Fruit fly (Drosophila melanogaster): ENCODE results near the gene Octbeta2R.
A peak's percentile ranks its signal among the peaks of the same experiment; 100 is the strongest.

Gene Octbeta2R

DNA sequence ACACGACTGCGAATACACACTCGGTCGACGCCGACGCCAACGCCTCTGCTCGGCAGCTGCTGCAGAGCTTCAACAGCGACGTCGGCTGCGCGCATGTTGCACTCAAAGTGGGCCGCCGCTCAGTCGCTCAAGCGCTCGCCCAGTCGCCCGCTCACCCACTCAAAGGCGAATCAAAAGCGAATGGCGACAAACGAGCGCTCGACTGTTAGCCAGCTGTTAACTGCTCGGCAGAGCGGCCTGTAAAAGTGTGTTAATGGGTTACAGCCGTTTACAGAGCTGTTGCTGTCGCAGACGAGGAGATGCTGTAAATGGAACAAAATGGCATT is 328 bp upstream of the Octbeta2R start:
- TF ChIP-seq CG11762 (GFP tag; optimal IDR thresholded peaks at IDR 0.05; ENCODE audit: insufficient read depth) (no peak), fkh (GFP tag; optimal IDR thresholded peaks at IDR 0.05) (no peak), Sox15 (GFP tag; optimal IDR thresholded peaks at IDR 0.05) (no peak), Sox102F (GFP tag; optimal IDR thresholded peaks at IDR 0.05) (no peak), Eip78C (GFP tag) (no peak)

DNA sequence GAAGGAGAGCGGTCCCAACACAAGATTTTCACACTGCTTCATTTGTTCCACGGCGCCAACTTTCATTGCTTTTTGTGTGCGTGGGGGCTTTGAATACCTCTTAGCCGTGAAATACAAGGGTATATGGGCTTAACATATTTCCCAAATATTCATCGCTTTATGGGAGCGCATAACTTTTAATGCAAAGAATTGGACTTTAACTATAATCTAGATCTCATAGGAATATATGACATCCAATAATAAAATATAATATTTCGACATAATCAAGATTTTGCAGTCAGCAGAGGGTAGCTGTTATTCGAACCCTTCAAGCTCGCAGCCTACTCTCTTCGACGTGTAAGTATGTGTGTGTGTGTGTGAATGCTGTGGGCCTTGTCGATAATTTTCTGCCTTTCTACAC is 3.9 kb downstream of the Octbeta2R start:
- TF ChIP-seq CG7368 (GFP tag; optimal IDR thresholded peaks at IDR 0.05) (no peak), CG32006 (GFP tag; optimal IDR thresholded peaks at IDR 0.05) (peak; percentile 5), Eip75B (GFP tag; optimal IDR thresholded peaks at IDR 0.05) (no peak)

DNA sequence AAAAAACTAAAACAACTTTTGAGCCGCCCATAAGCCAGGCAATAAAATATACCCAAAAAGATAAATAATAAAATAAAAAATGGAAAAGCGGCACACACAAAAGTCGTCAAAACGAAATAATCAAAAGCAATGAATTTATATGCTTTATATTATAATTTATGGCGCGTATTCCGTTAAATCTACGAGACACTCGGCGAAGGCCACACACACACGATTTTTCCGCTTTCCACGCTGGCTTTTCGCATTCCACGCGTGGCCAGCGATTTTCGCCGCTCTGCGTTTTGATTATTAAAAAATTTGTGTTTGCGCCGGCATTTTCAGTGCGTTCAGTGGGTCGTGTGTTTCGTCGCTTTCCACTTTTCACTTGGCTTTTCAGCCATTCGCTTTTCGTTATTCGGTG is 26.8 kb downstream of the Octbeta2R start:
- no peak for TF ChIP-seq CG11294 (GFP tag; IDR thresholded peaks at IDR 0.05)
- no peak for TF ChIP-seq cyc (GFP tag; optimal IDR thresholded peaks at IDR 0.05)
- no peak for TF ChIP-seq acj6 (GFP tag; optimal IDR thresholded peaks at IDR 0.05)
- TF ChIP-seq topi (GFP tag; optimal IDR thresholded peaks at IDR 0.05), result no peak
- TF ChIP-seq CG11762 (GFP tag; optimal IDR thresholded peaks at IDR 0.05; ENCODE audit: insufficient read depth), result no peak
- TF ChIP-seq CG16779 (tag; optimal IDR thresholded peaks at IDR 0.05), result no peak
- TF ChIP-seq CG6792 (GFP tag; optimal IDR thresholded peaks at IDR 0.05), result no peak
- TF ChIP-seq Hr39 (GFP tag; optimal IDR thresholded peaks at IDR 0.05), result no peak
- no peak for TF ChIP-seq ss (GFP tag; optimal IDR thresholded peaks at IDR 0.05)
- TF ChIP-seq eg (GFP tag; IDR thresholded peaks at IDR 0.05), result no peak
- TF ChIP-seq Eip78C (GFP tag), result no peak
- TF ChIP-seq Sox14 (GFP tag; optimal IDR thresholded peaks at IDR 0.05), result no peak
- TF ChIP-seq CG8119 (GFP tag; IDR thresholded peaks at IDR 0.05), result no peak
- no peak for TF ChIP-seq CG31627 (GFP tag; optimal IDR thresholded peaks at IDR 0.05)
- no peak for TF ChIP-seq fkh (GFP tag; optimal IDR thresholded peaks at IDR 0.05)
- no peak for TF ChIP-seq CG10631 (GFP tag; optimal IDR thresholded peaks at IDR 0.05)
- TF ChIP-seq CG1621 (tag; optimal IDR thresholded peaks at IDR 0.05), result no peak
- no peak for TF ChIP-seq salr (GFP tag; optimal IDR thresholded peaks at IDR 0.05)
- TF ChIP-seq CG11902 (GFP tag; optimal IDR thresholded peaks at IDR 0.05), result no peak

- TF ChIP-seq CG6792 (GFP tag; optimal IDR thresholded peaks at IDR 0.05) (no peak), Hr38 (GFP tag; optimal IDR thresholded peaks at IDR 0.05) (no peak), CG8632 (GFP tag; optimal IDR thresholded peaks at IDR 0.05) (no peak), CG31627 (GFP tag; optimal IDR thresholded peaks at IDR 0.05) (no peak), CG4318 (GFP tag; optimal IDR thresholded peaks at IDR 0.05) (no peak), Gug (GFP tag; IDR thresholded peaks at IDR 0.05) (no peak), OdsH (GFP tag; optimal IDR thresholded peaks at IDR 0.05) (no peak), acj6 (GFP tag; optimal IDR thresholded peaks at IDR 0.05) (no peak), Sox14 (GFP tag; optimal IDR thresholded peaks at IDR 0.05) (no peak), Eip78C (GFP tag) (no peak), CG9139 (GFP tag; optimal IDR thresholded peaks at IDR 0.05) (no peak), CG16779 (tag; optimal IDR thresholded peaks at IDR 0.05) (no peak), CG7368 (GFP tag; optimal IDR thresholded peaks at IDR 0.05) (no peak)
Measured at dm6 chr3R:12562026-12562425, 33.5 kb downstream of the Octbeta2R start.

dm6 chr3R:12561149-12561548 is 34.4 kb downstream of the Octbeta2R start:
- TF ChIP-seq fkh (GFP tag; optimal IDR thresholded peaks at IDR 0.05) (no peak), CG32006 (GFP tag; optimal IDR thresholded peaks at IDR 0.05) (no peak), Eip78C (GFP tag) (no peak), CG34406 (GFP tag; optimal IDR thresholded peaks at IDR 0.05) (no peak), CG15336 (GFP tag; IDR thresholded peaks at IDR 0.05) (no peak), CG7368 (GFP tag; optimal IDR thresholded peaks at IDR 0.05) (no peak), dsx (GFP tag; optimal IDR thresholded peaks at IDR 0.05; ENCODE audit: poor library complexity, severe bottlenecking) (no peak), Ets21C (GFP tag; optimal IDR thresholded peaks at IDR 0.05) (no peak)
